Worm (Caenorhabditis elegans): ENCODE data around the gene Y50D4B.1.

ce11 chrV:1133840-1134239 lies 21.1 kb downstream of the Y50D4B.1 start, which contains the start of gene cpr-5:
- no peak for TF ChIP-seq skn-1 (tag; optimal IDR thresholded peaks at IDR 0.05)
- no peak for TF ChIP-seq pqm-1 (tag; optimal IDR thresholded peaks at IDR 0.05)
- no peak for TF ChIP-seq ces-1 (GFP tag; optimal IDR thresholded peaks at IDR 0.05)
- no peak for TF ChIP-seq lin-15B (tag; optimal IDR thresholded peaks at IDR 0.05)
- no peak for TF ChIP-seq unc-62 (GFP tag; optimal IDR thresholded peaks at IDR 0.05)
- no peak for TF ChIP-seq tlp-1 (tag; optimal IDR thresholded peaks at IDR 0.05)
- TF ChIP-seq pax-3 (tag; optimal IDR thresholded peaks at IDR 0.05) = no peak
- no peak for TF ChIP-seq ceh-82 (tag; optimal IDR thresholded peaks at IDR 0.05)
- no peak for TF ChIP-seq nhr-47 (tag; optimal IDR thresholded peaks at IDR 0.05)
- no peak for TF ChIP-seq blmp-1 (tag; optimal IDR thresholded peaks at IDR 0.05)
- TF ChIP-seq efl-1 (optimal IDR thresholded peaks at IDR 0.05) = no peak
- TF ChIP-seq efl-1 (GFP tag; optimal IDR thresholded peaks at IDR 0.05 in 1 of 2) = no peak
- no peak for TF ChIP-seq ama-1 (optimal IDR thresholded peaks at IDR 0.05)
- no peak for TF ChIP-seq efl-3 (GFP tag; optimal IDR thresholded peaks at IDR 0.05)
- no peak for TF ChIP-seq nhr-11 (tag; optimal IDR thresholded peaks at IDR 0.05)

Measured in whole organism, L1 larva.